Fruit fly (Drosophila melanogaster): Measurements from ENCODE around the gene CG4598.

dm6 chr2L:9945086-9945485 is 26.7 kb downstream of the CG4598 start:
- TF ChIP-seq tj (GFP tag; optimal IDR thresholded peaks at IDR 0.05): no peak
- no peak for TF ChIP-seq CG14711 (tag; optimal IDR thresholded peaks at IDR 0.05)
- TF ChIP-seq cic (GFP tag; optimal IDR thresholded peaks at IDR 0.05): no peak
